Fruit fly (Drosophila melanogaster): ENCODE data around the gene SF2.
A peak's percentile ranks its signal among the peaks of the same experiment; 100 is the strongest.

Gene SF2

dm6 chr3R:16309302-16310080, 32.3 kb downstream of the SF2 start (continued):
- TF ChIP-seq CG13123 (GFP tag; optimal IDR thresholded peaks at IDR 0.05) = no peak
- TF ChIP-seq HLH3B (GFP tag; IDR thresholded peaks at IDR 0.05) = no peak
- TF ChIP-seq nom (GFP tag; optimal IDR thresholded peaks at IDR 0.05) = peak; percentile 34
- no peak for TF ChIP-seq CG4328 (GFP tag; optimal IDR thresholded peaks at IDR 0.05)
- no peak for TF ChIP-seq amos (GFP tag; IDR thresholded peaks at IDR 0.05; ENCODE audit: partially characterized antibody)
- peak; percentile 18 for TF ChIP-seq Hsf (GFP tag; optimal IDR thresholded peaks at IDR 0.05)
- TF ChIP-seq lola (GFP tag; optimal IDR thresholded peaks at IDR 0.05) = peak in 1 of 3 experiments; percentile 3
- TF ChIP-seq bcd (GFP tag; optimal IDR thresholded peaks at IDR 0.05) = peak; percentile 6
- peak; percentile 38 for TF ChIP-seq shn (GFP tag; optimal IDR thresholded peaks at IDR 0.05)
- peak; percentile 0 for TF ChIP-seq CG4424 (GFP tag; optimal IDR thresholded peaks at IDR 0.05)
- peak; percentile 46 for TF ChIP-seq kni (GFP tag; optimal IDR thresholded peaks at IDR 0.05)
- TF ChIP-seq bab2 (GFP tag; optimal IDR thresholded peaks at IDR 0.05) = peak; percentile 12
- no peak for TF ChIP-seq Dek (tag; optimal IDR thresholded peaks at IDR 0.05)
- TF ChIP-seq CG9437 (GFP tag; optimal IDR thresholded peaks at IDR 0.05) = peak; percentile 13
- peak; percentile 45; the same call in 1 of the 2 replicates for TF ChIP-seq sob (GFP tag; IDR thresholded peaks at IDR 0.05)
- TF ChIP-seq gro (GFP tag; optimal IDR thresholded peaks at IDR 0.05) = no peak
- TF ChIP-seq Ets65A (GFP tag) = peak; percentile 91
- TF ChIP-seq CG10979 (tag; optimal IDR thresholded peaks at IDR 0.05) = peak; percentile 3
- TF ChIP-seq Oli (tag; optimal IDR thresholded peaks at IDR 0.05) = peak; percentile 14
- peak; percentile 27 for TF ChIP-seq CHES-1-like (GFP tag; optimal IDR thresholded peaks at IDR 0.05)
- TF ChIP-seq CG8290 (GFP tag; optimal IDR thresholded peaks at IDR 0.05) = peak; percentile 6
- no peak for TF ChIP-seq CG8290 (tag; optimal IDR thresholded peaks at IDR 0.05)
- peak; percentile 21 for TF ChIP-seq Sox100B (GFP tag; optimal IDR thresholded peaks at IDR 0.05)
- 0 out of 3 replicates have a peak, but pooled peaks have one; percentile 29 for TF ChIP-seq CG11695 (GFP tag; IDR thresholded peaks at IDR 0.05)
- peak; percentile 51; the same call in 1 of the 2 replicates for TF ChIP-seq CG17328 (GFP tag; IDR thresholded peaks at IDR 0.05)
- TF ChIP-seq CG7839 (tag; optimal IDR thresholded peaks at IDR 0.05) = peak; percentile 35
- TF ChIP-seq slbo (GFP tag; IDR thresholded peaks at IDR 0.05) = peak; percentile 62
- no peak for TF ChIP-seq Hr3 (GFP tag; optimal IDR thresholded peaks at IDR 0.05)
- TF ChIP-seq CG14014 (GFP tag; IDR thresholded peaks at IDR 0.05) = peak; percentile 49
- 0 out of 2 replicates have a peak, but pooled peaks have one; percentile 40 for TF ChIP-seq wdn (GFP tag; IDR thresholded peaks at IDR 0.05)
- peak; percentile 26 for TF ChIP-seq ind (GFP tag; optimal IDR thresholded peaks at IDR 0.05)
- peak; percentile 24; the same call in 1 of the 2 replicates for TF ChIP-seq E2f2 (GFP tag; IDR thresholded peaks at IDR 0.05)
- 0 out of 3 replicates have a peak, but pooled peaks have one; percentile 24 for TF ChIP-seq ase (GFP tag; IDR thresholded peaks at IDR 0.05)
- TF ChIP-seq tx (GFP tag; optimal IDR thresholded peaks at IDR 0.05) = peak; percentile 1
- TF ChIP-seq mam (GFP tag; optimal IDR thresholded peaks at IDR 0.05) = peak; percentile 23
- no peak for TF ChIP-seq rib (GFP tag; IDR thresholded peaks at IDR 0.05)
- TF ChIP-seq dpn (GFP tag; optimal IDR thresholded peaks at IDR 0.05) = peak in 1 of 2 experiments; percentile 36
- TF ChIP-seq Mrtf (GFP tag; IDR thresholded peaks at IDR 0.05) = peak; percentile 27; the same call in 1 of the 3 replicates
- TF ChIP-seq crp (GFP tag; optimal IDR thresholded peaks at IDR 0.05) = no peak
- peak; percentile 13 for TF ChIP-seq CG8388 (GFP tag; optimal IDR thresholded peaks at IDR 0.05)
- TF ChIP-seq Awh (GFP tag; IDR thresholded peaks at IDR 0.05) = 0 out of 2 replicates have a peak, but pooled peaks have one; percentile 43
- TF ChIP-seq Myb (GFP tag; optimal IDR thresholded peaks at IDR 0.05) = peak; percentile 2
- TF ChIP-seq pnt (GFP tag; optimal IDR thresholded peaks at IDR 0.05) = peak; percentile 18
- TF ChIP-seq pan (optimal IDR thresholded peaks at IDR 0.05) = no peak
- peak in 1 of 2 experiments; percentile 38 for TF ChIP-seq pan (GFP tag; optimal IDR thresholded peaks at IDR 0.05 in 1 of 2, IDR thresholded peaks at IDR 0.05 in 1 of 2)
- TF ChIP-seq CG14050 (GFP tag; IDR thresholded peaks at IDR 0.05) = no peak
- TF ChIP-seq Meics (GFP tag; optimal IDR thresholded peaks at IDR 0.05) = peak; percentile 47
- TF ChIP-seq CG7556 (GFP tag; optimal IDR thresholded peaks at IDR 0.05) = peak; percentile 14
- no peak for TF ChIP-seq Taf1 (GFP tag; IDR thresholded peaks at IDR 0.05)
